Worm (Caenorhabditis elegans) whole organism, midembryonic: ENCODE data around the gene T08D2.6.

Source experiments
- flt-1 ChIP-seq: fragments of 200-800 bp; sonication (Bioruptor generic); IDR thresholded peaks from 2 replicates; pipeline ENCODE4 v1.3.6; 2022; ENCODE audit warnings: missing genetic modification characterization, missing compliant biosample characterization
- med-1 ChIP-seq: sonication (generic microtip); optimal IDR thresholded peaks from 2 replicates; lab custom pipeline; 2017; ENCODE audit warnings: missing genetic modification characterization, mild to moderate bottlenecking, missing compliant biosample characterization, antibody characterized with exemption, missing genetic modification reagents; ENCODE audit not compliant: insufficient read depth
- tab-1 ChIP-seq: fragments of 200-800 bp; sonication (Bioruptor generic); IDR thresholded peaks from 2 replicates; pipeline ENCODE4 v1.3.6; 2022; ENCODE audit warnings: missing genetic modification characterization, missing compliant biosample characterization
- ztf-23 ChIP-seq: fragments of 200-800 bp; sonication (Bioruptor generic); IDR thresholded peaks from 2 replicates; pipeline ENCODE4 v1.3.6; 2022; ENCODE audit warnings: missing genetic modification reagents, missing genetic modification characterization, missing compliant biosample characterization
- ztf-29 ChIP-seq: fragments of 200-800 bp; sonication (Bioruptor generic); IDR thresholded peaks from 2 replicates; pipeline ENCODE4 v1.3.6; 2022; ENCODE audit warnings: missing genetic modification reagents, missing genetic modification characterization, missing compliant biosample characterization

DNA sequence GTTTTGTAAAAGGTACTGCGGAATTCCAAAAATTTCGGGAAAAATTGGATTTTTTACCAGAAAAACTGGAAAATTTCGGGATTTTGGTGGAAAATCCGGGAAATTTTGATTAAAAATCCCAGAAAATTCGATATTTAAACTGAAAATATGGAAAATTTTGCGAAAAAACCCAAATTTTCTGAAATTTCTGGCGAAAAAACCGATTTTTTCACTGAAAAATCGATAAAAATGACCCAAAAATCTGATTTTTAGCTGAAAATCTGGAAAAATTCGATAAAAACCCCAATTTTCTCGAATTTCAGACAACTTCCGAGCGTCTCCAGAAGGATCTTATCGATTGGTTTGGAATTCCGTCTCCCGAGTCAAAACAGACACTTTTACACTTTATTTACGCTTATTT lies 10.6 kb upstream of the T08D2.6 start, which contains the start of gene T08D2.8:
- TF ChIP-seq med-1 (GFP tag; lab: Kevin White, UChicago) (no peak), ztf-29 (GFP tag; lab: Robert Waterston, UW) (no peak), flt-1 (GFP tag; lab: Robert Waterston, UW) (no peak), tab-1 (no peak), ztf-23 (GFP tag; lab: Robert Waterston, UW) (no peak)
